Worm (Caenorhabditis elegans): Measurements from ENCODE around the gene bbs-5.

DNA sequence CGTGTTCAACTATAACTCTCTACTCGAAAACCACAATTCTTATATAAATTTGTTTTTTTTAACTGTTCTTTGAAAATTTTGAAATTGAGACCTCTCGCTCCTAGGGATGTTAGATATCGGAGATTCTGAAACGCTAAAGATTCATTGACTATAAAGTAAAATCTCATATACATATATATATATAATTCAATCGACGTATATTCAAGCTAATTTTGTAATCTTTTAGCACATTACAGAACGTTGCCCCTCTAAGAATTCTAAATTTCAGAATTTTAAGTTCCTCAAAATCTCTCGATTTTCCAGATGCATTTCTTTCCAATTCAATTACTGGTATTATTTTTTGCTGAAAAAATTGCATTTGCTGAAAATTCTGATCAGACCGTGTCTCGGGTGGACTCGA, 17.2 kb upstream of the bbs-5 start, which contains the start of gene pad-2:
- no peak for TF ChIP-seq sptf-1 (tag; optimal IDR thresholded peaks at IDR 0.05)
- no peak for TF ChIP-seq elt-1 (tag; optimal IDR thresholded peaks at IDR 0.05; ENCODE audit: borderline replicate concordance, insufficient read depth)
- TF ChIP-seq nhr-76 (tag; optimal IDR thresholded peaks at IDR 0.05) = no peak
- TF ChIP-seq mab-5 (tag; optimal IDR thresholded peaks at IDR 0.05) = no peak
- no peak for TF ChIP-seq unc-39 (tag; optimal IDR thresholded peaks at IDR 0.05)
- TF ChIP-seq pha-4 (tag; optimal IDR thresholded peaks at IDR 0.05) = no peak
- no peak for TF ChIP-seq snpc-4 (tag; optimal IDR thresholded peaks at IDR 0.05)
- TF ChIP-seq lin-13 (tag; optimal IDR thresholded peaks at IDR 0.05) = no peak
- TF ChIP-seq nhr-237 (tag; optimal IDR thresholded peaks at IDR 0.05) = no peak
- TF ChIP-seq nhr-12 (tag; optimal IDR thresholded peaks at IDR 0.05) = no peak
- no peak for TF ChIP-seq blmp-1 (tag; optimal IDR thresholded peaks at IDR 0.05)
- TF ChIP-seq unc-62 (GFP tag; optimal IDR thresholded peaks at IDR 0.05) = no peak
- no peak for TF ChIP-seq ces-1 (GFP tag; optimal IDR thresholded peaks at IDR 0.05)
- TF ChIP-seq mls-2 (tag; optimal IDR thresholded peaks at IDR 0.05) = no peak

Measured in whole organism, mixed stage, embryonic.